Fruit fly (Drosophila melanogaster) whole organism, prepupa: ENCODE measurements around the gene CG4565.

Experiments used
- CG11762 ChIP-seq: fragments of 200-800 bp; sonication (Bioruptor generic); optimal IDR thresholded peaks from 3 replicates; lab custom pipeline; 2016; ENCODE audit warnings: missing biosample characterization, missing genetic modification characterization; ENCODE audit not compliant: insufficient read depth
- CG15336 ChIP-seq: fragments of 200-800 bp; sonication (Bioruptor generic); IDR thresholded peaks from 2 replicates; pipeline ENCODE4 v1.3.6; 2022; ENCODE audit warnings: missing biosample characterization, missing genetic modification characterization
- CG3032 ChIP-seq: fragments of 200-800 bp; optimal IDR thresholded peaks from 2 replicates; lab custom pipeline; 2019; ENCODE audit warnings: missing biosample characterization, mild to moderate bottlenecking, missing genetic modification characterization, moderate library complexity
- CG32006 ChIP-seq: fragments of 200-800 bp; sonication (Bioruptor generic); optimal IDR thresholded peaks from 3 replicates; lab custom pipeline; 2017; ENCODE audit warnings: missing biosample characterization, mild to moderate bottlenecking, missing genetic modification characterization
- CG34406 ChIP-seq: fragments of 200-800 bp; sonication (Bioruptor generic); optimal IDR thresholded peaks from 3 replicates; lab custom pipeline; 2016; ENCODE audit warnings: missing biosample characterization, missing genetic modification characterization
- CG3919 ChIP-seq: fragments of 200-800 bp; sonication (Bioruptor generic); optimal IDR thresholded peaks from 3 replicates; lab custom pipeline; 2016; ENCODE audit warnings: missing biosample characterization, missing genetic modification characterization
- CG4318 ChIP-seq: fragments of 200-800 bp; sonication (Bioruptor generic); optimal IDR thresholded peaks from 3 replicates; lab custom pipeline; 2017; ENCODE audit warnings: missing biosample characterization, mild to moderate bottlenecking, missing genetic modification characterization
- CG6276 ChIP-seq: fragments of 200-800 bp; sonication (Bioruptor generic); optimal IDR thresholded peaks from 2 replicates; lab custom pipeline; 2017; ENCODE audit warnings: missing biosample characterization, mild to moderate bottlenecking, missing genetic modification characterization
- CG6792 ChIP-seq: fragments of 200-800 bp; sonication (Bioruptor generic); optimal IDR thresholded peaks from 3 replicates; lab custom pipeline; 2016; ENCODE audit warnings: missing biosample characterization, missing genetic modification characterization
- CG6854 ChIP-seq: fragments of 200-800 bp; sonication (Bioruptor generic); optimal IDR thresholded peaks from 2 replicates; lab custom pipeline; 2017; ENCODE audit warnings: missing biosample characterization, mild to moderate bottlenecking, missing genetic modification characterization
- CG8319 ChIP-seq: fragments of 200-800 bp; sonication (Bioruptor generic); optimal IDR thresholded peaks from 3 replicates; lab custom pipeline; 2016; ENCODE audit warnings: missing biosample characterization, missing genetic modification characterization
- CG8632 ChIP-seq: fragments of 200-800 bp; sonication (Bioruptor generic); optimal IDR thresholded peaks from 3 replicates; lab custom pipeline; 2016; ENCODE audit warnings: missing biosample characterization, missing genetic modification characterization
- Ets96B ChIP-seq: fragments of 200-800 bp; optimal IDR thresholded peaks from 2 replicates; lab custom pipeline; 2019; ENCODE audit warnings: missing biosample characterization, mild to moderate bottlenecking, missing genetic modification characterization, moderate library complexity
- Hr38 ChIP-seq: sonication (Bioruptor generic); optimal IDR thresholded peaks from 2 replicates; lab custom pipeline; 2016; ENCODE audit warnings: missing biosample characterization, missing genetic modification characterization
- Hr39 ChIP-seq: fragments of 200-800 bp; sonication (Bioruptor generic); optimal IDR thresholded peaks from 2 replicates; lab custom pipeline; 2016; ENCODE audit warnings: missing biosample characterization, missing genetic modification characterization
- Lpt ChIP-seq: fragments of 200-800 bp; sonication (Bioruptor generic); optimal IDR thresholded peaks from 3 replicates; lab custom pipeline; 2016; ENCODE audit warnings: missing biosample characterization, missing genetic modification characterization
- Met ChIP-seq: fragments of 200-800 bp; sonication (Bioruptor generic); optimal IDR thresholded peaks from 3 replicates; lab custom pipeline; 2016; ENCODE audit warnings: missing biosample characterization, missing genetic modification characterization
- Smox ChIP-seq: fragments of 200-800 bp; sonication (Bioruptor generic); optimal IDR thresholded peaks from 3 replicates; lab custom pipeline; 2016; ENCODE audit warnings: missing biosample characterization, missing genetic modification characterization
- Sox102F ChIP-seq: fragments of 200-800 bp; sonication (Bioruptor generic); optimal IDR thresholded peaks from 2 replicates; lab custom pipeline; 2016; ENCODE audit warnings: missing biosample characterization, mild to moderate bottlenecking, missing genetic modification characterization
- Sox14 ChIP-seq: fragments of 200-800 bp; sonication (Bioruptor generic); optimal IDR thresholded peaks from 3 replicates; lab custom pipeline; 2016; ENCODE audit warnings: missing biosample characterization, missing genetic modification characterization
- Sox15 ChIP-seq: fragments of 200-800 bp; sonication (Bioruptor generic); optimal IDR thresholded peaks from 3 replicates; lab custom pipeline; 2016; ENCODE audit warnings: missing biosample characterization, missing genetic modification characterization
- acj6 ChIP-seq: fragments of 200-800 bp; sonication (Bioruptor generic); optimal IDR thresholded peaks from 3 replicates; lab custom pipeline; 2016; ENCODE audit warnings: missing biosample characterization, missing genetic modification characterization
- cyc ChIP-seq: fragments of 200-800 bp; sonication (Bioruptor generic); optimal IDR thresholded peaks from 3 replicates; lab custom pipeline; 2016; ENCODE audit warnings: missing biosample characterization, missing genetic modification characterization
- dac ChIP-seq: fragments of 200-800 bp; sonication (Bioruptor generic); optimal IDR thresholded peaks from 2 replicates; lab custom pipeline; 2017; ENCODE audit warnings: missing biosample characterization, mild to moderate bottlenecking, missing genetic modification characterization
- dsx ChIP-seq: fragments of 200-800 bp; optimal IDR thresholded peaks from 3 replicates; lab custom pipeline; 2019; ENCODE audit warnings: missing biosample characterization, mild to moderate bottlenecking, missing genetic modification characterization, moderate library complexity; ENCODE audit not compliant: poor library complexity, severe bottlenecking
- eg ChIP-seq: fragments of 200-800 bp; sonication (Bioruptor generic); IDR thresholded peaks from 3 replicates; pipeline ENCODE4 v1.3.6; 2022; ENCODE audit warnings: missing biosample characterization, missing genetic modification characterization
- esn ChIP-seq: fragments of 200-800 bp; sonication (Bioruptor generic); optimal IDR thresholded peaks from 2 replicates; lab custom pipeline; 2016; ENCODE audit warnings: missing biosample characterization, mild to moderate bottlenecking, missing genetic modification characterization, moderate library complexity
- fd59A ChIP-seq: fragments of 200-800 bp; sonication (Bioruptor generic); optimal IDR thresholded peaks from 2 replicates; lab custom pipeline; 2017; ENCODE audit warnings: missing biosample characterization, mild to moderate bottlenecking, missing genetic modification characterization, missing genetic modification reagents
- fd85E ChIP-seq: fragments of 200-800 bp; sonication (Bioruptor generic); optimal IDR thresholded peaks from 3 replicates; lab custom pipeline; 2016; ENCODE audit warnings: missing biosample characterization, missing genetic modification characterization
- fkh ChIP-seq: fragments of 200-800 bp; sonication (Bioruptor generic); optimal IDR thresholded peaks from 3 replicates; lab custom pipeline; 2017; ENCODE audit warnings: missing biosample characterization, mild to moderate bottlenecking, missing genetic modification characterization, moderate library complexity
- lz ChIP-seq: fragments of 200-800 bp; sonication (Bioruptor generic); optimal IDR thresholded peaks from 3 replicates; lab custom pipeline; 2016; ENCODE audit warnings: missing biosample characterization, missing genetic modification characterization
- net ChIP-seq: fragments of 200-800 bp; sonication (Bioruptor generic); optimal IDR thresholded peaks from 3 replicates; lab custom pipeline; 2016; ENCODE audit warnings: missing biosample characterization, missing genetic modification characterization
- salr ChIP-seq, 2 experiments: fragments of 200-800 bp; sonication (Bioruptor generic); optimal IDR thresholded peaks; 3 replicates each; lab custom pipeline; 2016 to 2018; ENCODE audit warnings: missing biosample characterization in 2 of 2, missing genetic modification characterization in 2 of 2, mild to moderate bottlenecking in 1 of 2
- spab ChIP-seq: fragments of 200-800 bp; sonication (Bioruptor generic); optimal IDR thresholded peaks from 2 replicates; lab custom pipeline; 2017; ENCODE audit warnings: missing biosample characterization, mild to moderate bottlenecking, missing genetic modification characterization, missing genetic modification reagents
- ss ChIP-seq, 2 experiments: fragments of 200-800 bp; sonication (Bioruptor generic); optimal IDR thresholded peaks; 2 replicates in 1 of 2; 3 replicates in 1 of 2; lab custom pipeline; 2017 to 2018; ENCODE audit warnings: mild to moderate bottlenecking in 2 of 2, missing biosample characterization in 2 of 2, missing genetic modification characterization in 2 of 2, moderate library complexity in 1 of 2
- svp ChIP-seq: fragments of 200-800 bp; sonication (Bioruptor generic); peaks from one replicate; lab custom pipeline; 2016; ENCODE audit warnings: missing biosample characterization, missing genetic modification characterization
- vri ChIP-seq: fragments of 200-800 bp; sonication (Bioruptor generic); optimal IDR thresholded peaks from 3 replicates; lab custom pipeline; 2016; ENCODE audit warnings: missing biosample characterization, mild to moderate bottlenecking, missing genetic modification characterization

CG4565 gene

DNA sequence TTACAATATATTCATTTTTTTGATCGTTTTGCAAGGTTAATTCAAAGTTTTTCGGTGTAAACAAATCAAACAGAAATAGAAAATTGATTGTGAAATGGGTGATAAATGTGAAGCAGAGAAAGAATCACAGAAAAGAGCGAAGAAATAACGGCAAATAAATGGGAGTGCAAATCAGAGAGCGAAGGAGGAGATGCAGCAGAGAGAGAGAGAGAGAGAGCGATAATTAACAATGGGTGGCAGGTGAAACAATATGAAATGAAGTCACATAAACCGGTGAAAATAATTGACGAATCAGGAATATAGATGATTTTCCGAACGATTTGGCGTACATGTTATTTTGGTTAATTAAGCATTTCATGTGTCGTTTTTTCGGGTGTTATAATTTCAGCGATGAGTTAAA, 11.4 kb downstream of the CG4565 start:
- TF ChIP-seq salr (GFP tag; optimal IDR thresholded peaks at IDR 0.05; lab: Kevin White, UChicago) (no peak), CG8632 (no peak), CG6276 (GFP tag; lab: Kevin White, UChicago) (no peak), CG3919 (no peak), fd59A (GFP tag; lab: Kevin White, UChicago) (no peak), fkh (no peak), CG34406 (no peak), cyc (no peak), CG6854 (GFP tag; lab: Kevin White, UChicago) (no peak), fd85E (no peak), ss (GFP tag; optimal IDR thresholded peaks at IDR 0.05; lab: Kevin White, UChicago) (no peak)

DNA sequence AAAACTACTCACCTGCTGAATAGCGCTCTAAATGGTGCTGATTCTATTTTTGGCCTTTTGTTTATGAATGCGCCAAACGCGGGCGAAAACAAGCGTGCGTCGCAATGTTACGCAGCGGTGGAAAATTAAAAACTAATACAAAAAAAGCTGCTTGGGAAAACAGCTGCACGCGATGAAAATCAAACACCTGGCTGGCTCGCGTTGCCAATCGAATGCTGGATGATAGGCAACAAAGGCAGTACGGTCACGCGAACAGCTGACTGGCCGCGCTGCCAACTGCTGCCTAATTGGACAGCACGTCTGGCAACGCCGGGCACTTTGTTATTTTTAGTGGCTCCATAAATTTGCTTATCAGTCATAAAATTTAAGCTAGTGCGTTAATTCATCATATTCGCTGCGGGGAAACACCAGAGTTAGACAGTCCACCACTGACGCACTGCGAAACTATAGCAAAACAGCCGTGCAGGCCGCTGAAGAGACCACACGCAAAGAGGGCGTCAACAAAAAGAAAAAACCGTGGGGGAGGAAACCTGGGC, 16.0 kb downstream of the CG4565 start, which contains the start of the genes SelR and Tsp86D:
Gene SelR (minus strand): TSS at position 216 of the 536 bp plus-strand sequence.
Gene Tsp86D (plus strand): TSS at position 282 of the 536 bp plus-strand sequence.
- no peak for TF ChIP-seq lz (GFP tag; lab: Kevin White, UChicago)
- no peak for TF ChIP-seq salr (GFP tag; optimal IDR thresholded peaks at IDR 0.05; lab: Kevin White, UChicago)
- TF ChIP-seq Sox14: peak; percentile 58
- TF ChIP-seq ss (GFP tag; optimal IDR thresholded peaks at IDR 0.05; lab: Kevin White, UChicago): peak in 1 of 2 experiments; percentile 14
- TF ChIP-seq dac (GFP tag; lab: Kevin White, UChicago): no peak
- no peak for TF ChIP-seq Sox102F (GFP tag; lab: Kevin White, UChicago)
- TF ChIP-seq esn (GFP tag; lab: Kevin White, UChicago): peak; percentile 10
- no peak for TF ChIP-seq CG6792 (GFP tag; lab: Kevin White, UChicago)
- TF ChIP-seq eg: 0 out of 3 replicates have a peak, but pooled peaks have one; percentile 6
- TF ChIP-seq cyc: no peak
- no peak for TF ChIP-seq CG32006 (GFP tag; lab: Kevin White, UChicago)
- no peak for TF ChIP-seq Hr38
- no peak for TF ChIP-seq fd59A (GFP tag; lab: Kevin White, UChicago)
- TF ChIP-seq CG3919: no peak
- no peak for TF ChIP-seq acj6 (GFP tag; lab: Kevin White, UChicago)
- TF ChIP-seq CG8319: no peak
- no peak for TF ChIP-seq svp (GFP tag; lab: Kevin White, UChicago)
- TF ChIP-seq CG6276 (GFP tag; lab: Kevin White, UChicago): no peak
- no peak for TF ChIP-seq spab
- TF ChIP-seq CG4318 (GFP tag; lab: Kevin White, UChicago): no peak
- TF ChIP-seq Met (GFP tag; lab: Kevin White, UChicago): no peak
- no peak for TF ChIP-seq Smox (GFP tag; lab: Kevin White, UChicago)
- peak; percentile 9; the same call in 1 of the 2 replicates for TF ChIP-seq CG15336 (GFP tag; lab: Robert Waterston, UW)
- no peak for TF ChIP-seq Sox15 (GFP tag; lab: Kevin White, UChicago)
- no peak for TF ChIP-seq CG8632
- TF ChIP-seq Ets96B: no peak
- TF ChIP-seq net (GFP tag; lab: Kevin White, UChicago): peak; percentile 31
- TF ChIP-seq CG11762 (GFP tag; lab: Kevin White, UChicago): no peak
- no peak for TF ChIP-seq fd85E
- peak; percentile 63 for TF ChIP-seq fkh
- TF ChIP-seq CG3032 (tag; lab: Kevin White, UChicago): no peak
- TF ChIP-seq Lpt (GFP tag; lab: Kevin White, UChicago): no peak

DNA sequence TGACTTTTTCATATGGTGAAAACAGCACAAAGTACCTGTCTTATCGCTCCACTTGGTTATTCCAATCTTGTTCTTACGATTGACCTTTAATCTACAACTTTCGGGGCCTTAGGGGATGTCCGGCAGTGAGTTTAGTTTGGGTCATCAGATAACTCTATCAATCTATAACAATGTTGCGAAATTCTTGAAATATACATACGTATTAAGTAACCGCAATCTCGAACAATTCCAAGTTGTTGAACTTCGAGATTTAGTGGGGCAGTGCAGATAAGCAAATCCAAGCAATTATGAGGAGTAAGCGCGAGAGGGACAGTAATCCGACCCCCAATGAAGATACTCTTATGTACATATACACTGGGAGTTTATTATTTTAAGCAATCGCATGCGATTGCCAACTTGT, 18.0 kb downstream of the CG4565 start:
- TF ChIP-seq vri: peak; percentile 79
- TF ChIP-seq dsx (GFP tag; lab: Kevin White, UChicago): peak; percentile 40
- peak; percentile 93 for TF ChIP-seq svp (GFP tag; lab: Kevin White, UChicago)
- TF ChIP-seq Hr39 (GFP tag; lab: Kevin White, UChicago): no peak
